Worm (Caenorhabditis elegans) whole organism, young adult: ENCODE results near the gene faah-3.

Experiments used
- B0019.2 ChIP-seq: fragments of 200-800 bp; sonication (Bioruptor generic); conservative IDR thresholded peaks from 2 replicates; pipeline ENCODE4 v1.3.6; 2022; ENCODE audit warnings: missing genetic modification reagents, missing genetic modification characterization, missing compliant biosample characterization
- B0035.1 ChIP-seq: sonication (generic microtip); optimal IDR thresholded peaks from 2 replicates; lab custom pipeline; 2016; ENCODE audit warnings: missing genetic modification characterization, mild to moderate bottlenecking, missing compliant biosample characterization, missing genotype, missing genetic modification reagents
- B0261.1 ChIP-seq: sonication (generic microtip); optimal IDR thresholded peaks from 2 replicates; lab custom pipeline; 2016; ENCODE audit warnings: mild to moderate bottlenecking, missing genetic modification characterization, moderate library complexity, missing compliant biosample characterization
- C17E4.6 ChIP-seq: fragments of 200-800 bp; sonication (Bioruptor generic); IDR thresholded peaks from 2 replicates; pipeline ENCODE4 v1.3.6; 2022; ENCODE audit warnings: missing genetic modification reagents, missing genetic modification characterization, missing compliant biosample characterization
- F23B12.7 ChIP-seq: sonication (generic microtip); optimal IDR thresholded peaks from 2 replicates; lab custom pipeline; 2017; ENCODE audit warnings: missing genetic modification characterization, mild to moderate bottlenecking, missing compliant biosample characterization, antibody characterized with exemption, moderate library complexity; ENCODE audit not compliant: insufficient read depth
- F49E8.2 ChIP-seq: sonication (generic microtip); optimal IDR thresholded peaks from 3 replicates; lab custom pipeline; 2017; ENCODE audit warnings: missing genetic modification characterization, mild to moderate bottlenecking, missing compliant biosample characterization, antibody characterized with exemption, moderate library complexity; ENCODE audit not compliant: insufficient read depth
- F52B5.7 ChIP-seq: sonication (generic microtip); optimal IDR thresholded peaks from 2 replicates; lab custom pipeline; 2016; ENCODE audit warnings: mild to moderate bottlenecking, missing genetic modification characterization, missing compliant biosample characterization
- K12H6.12 ChIP-seq: fragments of 200-800 bp; sonication (Bioruptor generic); optimal IDR thresholded peaks from 2 replicates; lab custom pipeline; 2018; ENCODE audit warnings: mild to moderate bottlenecking, missing genetic modification characterization, missing compliant biosample characterization
- T26A5.8 ChIP-seq: sonication (generic microtip); optimal IDR thresholded peaks from 2 replicates; lab custom pipeline; 2016; ENCODE audit warnings: missing genetic modification characterization, missing compliant biosample characterization
- Y53F4B.3 ChIP-seq: fragments of 200-800 bp; sonication (Bioruptor generic); IDR thresholded peaks from 2 replicates; pipeline ENCODE4 v1.3.6; 2022; ENCODE audit warnings: missing genetic modification reagents, missing genetic modification characterization, missing compliant biosample characterization
- Y53G8AR.9 ChIP-seq: fragments of 200-800 bp; sonication (Bioruptor generic); conservative IDR thresholded peaks from 2 replicates; pipeline ENCODE4 v1.3.6; 2022; ENCODE audit warnings: missing genetic modification reagents, missing genetic modification characterization, missing compliant biosample characterization
- Y56A3A.18 ChIP-seq: fragments of 200-800 bp; sonication (Bioruptor generic); IDR thresholded peaks from 2 replicates; pipeline ENCODE4 v1.3.6; 2022; ENCODE audit warnings: missing genetic modification reagents, missing genetic modification characterization, missing compliant biosample characterization
- Y95B8A.8 ChIP-seq: fragments of 200-800 bp; sonication (Bioruptor generic); IDR thresholded peaks from 2 replicates; pipeline ENCODE4 v1.3.6; 2022; ENCODE audit warnings: missing genetic modification reagents, missing genetic modification characterization, missing compliant biosample characterization
- ZK185.1 ChIP-seq: sonication (generic microtip); optimal IDR thresholded peaks from 2 replicates; lab custom pipeline; 2016; ENCODE audit warnings: mild to moderate bottlenecking, missing genetic modification characterization, missing compliant biosample characterization; ENCODE audit not compliant: poor library complexity, severe bottlenecking
- ama-1 ChIP-seq, 3 experiments: fragments of 150-350 bp in 1 of 3; sonication (generic microtip) in 2 of 3; optimal IDR thresholded peaks; 2 replicates each; lab custom pipeline; 2014 to 2018; ENCODE audit warnings: missing biosample characterization in 2 of 3, missing genetic modification characterization in 2 of 3, missing genetic modification reagents in 2 of 3
- aptf-2 ChIP-seq: fragments of 200-800 bp; sonication (Bioruptor generic); conservative IDR thresholded peaks from 2 replicates; pipeline ENCODE4 v1.3.6; 2022; ENCODE audit warnings: missing genetic modification reagents, missing genetic modification characterization, missing compliant biosample characterization
- attf-3 ChIP-seq: fragments of 200-800 bp; sonication (Bioruptor generic); conservative IDR thresholded peaks from 2 replicates; pipeline ENCODE4 v1.3.6; 2022; ENCODE audit warnings: missing genetic modification reagents, missing genetic modification characterization, missing compliant biosample characterization
- attf-5 ChIP-seq: fragments of 200-800 bp; sonication (Bioruptor generic); optimal IDR thresholded peaks from 2 replicates; lab custom pipeline; 2018; ENCODE audit warnings: mild to moderate bottlenecking, missing genetic modification characterization, missing compliant biosample characterization
- bed-1 ChIP-seq: fragments of 200-800 bp; sonication (Bioruptor generic); IDR thresholded peaks from 2 replicates; pipeline ENCODE4 v1.3.6; 2022; ENCODE audit warnings: missing genetic modification reagents, missing genetic modification characterization, missing compliant biosample characterization
- ccch-3 ChIP-seq: fragments of 200-800 bp; sonication (Bioruptor generic); optimal IDR thresholded peaks from 2 replicates; lab custom pipeline; 2018; ENCODE audit warnings: mild to moderate bottlenecking, missing genetic modification characterization, missing compliant biosample characterization
- ceh-100 ChIP-seq: fragments of 200-800 bp; sonication (Bioruptor generic); IDR thresholded peaks from 2 replicates; pipeline ENCODE4 v1.3.6; 2022; ENCODE audit warnings: missing genetic modification reagents, missing genetic modification characterization, missing compliant biosample characterization
- ceh-27 ChIP-seq: fragments of 200-800 bp; sonication (Bioruptor generic); optimal IDR thresholded peaks from 2 replicates; lab custom pipeline; 2018; ENCODE audit warnings: mild to moderate bottlenecking, missing genetic modification characterization, moderate library complexity, missing compliant biosample characterization
- ceh-40 ChIP-seq: fragments of 200-800 bp; sonication (Bioruptor generic); IDR thresholded peaks from 2 replicates; pipeline ENCODE4 v1.3.6; 2022; ENCODE audit warnings: missing genetic modification characterization, missing compliant biosample characterization
- dox-1 ChIP-seq: fragments of 200-800 bp; sonication (Bioruptor generic); IDR thresholded peaks from 2 replicates; pipeline ENCODE4 v1.3.6; 2022; ENCODE audit warnings: missing genetic modification reagents, missing genetic modification characterization, missing compliant biosample characterization
- egl-44 ChIP-seq: fragments of 200-800 bp; sonication (Bioruptor generic); IDR thresholded peaks from 2 replicates; pipeline ENCODE4 v1.3.6; 2022; ENCODE audit warnings: missing genetic modification reagents, missing genetic modification characterization, missing compliant biosample characterization
- egrh-3 ChIP-seq: fragments of 200-800 bp; sonication (Bioruptor generic); IDR thresholded peaks from 2 replicates; pipeline ENCODE4 v1.3.6; 2022; ENCODE audit warnings: missing genetic modification reagents, missing genetic modification characterization, missing compliant biosample characterization
- fkh-3 ChIP-seq: sonication (generic microtip); optimal IDR thresholded peaks from 2 replicates; lab custom pipeline; 2016; ENCODE audit warnings: mild to moderate bottlenecking, missing genetic modification characterization, missing compliant biosample characterization
- gei-17 ChIP-seq: fragments of 200-800 bp; sonication (Bioruptor generic); optimal IDR thresholded peaks from 2 replicates; lab custom pipeline; 2018; ENCODE audit warnings: mild to moderate bottlenecking, missing genetic modification characterization, missing compliant biosample characterization
- hlh-12 ChIP-seq: sonication (generic microtip); optimal IDR thresholded peaks from 2 replicates; lab custom pipeline; 2016; ENCODE audit warnings: missing genetic modification characterization, missing compliant biosample characterization
- hlh-26 ChIP-seq: fragments of 200-800 bp; sonication (Bioruptor generic); conservative IDR thresholded peaks from 2 replicates; pipeline ENCODE4 v1.3.6; 2022; ENCODE audit warnings: missing genetic modification reagents, missing genetic modification characterization, missing compliant biosample characterization
- let-526 ChIP-seq: fragments of 200-800 bp; sonication (Bioruptor generic); IDR thresholded peaks from 2 replicates; pipeline ENCODE4 v1.3.6; 2022; ENCODE audit warnings: missing genetic modification reagents, missing genetic modification characterization, missing compliant biosample characterization
- lin-26 ChIP-seq: fragments of 200-800 bp; sonication (Bioruptor generic); IDR thresholded peaks from 2 replicates; pipeline ENCODE4 v1.3.6; 2022; ENCODE audit warnings: missing genetic modification reagents, missing genetic modification characterization, missing compliant biosample characterization
- lin-40 ChIP-seq: sonication (generic microtip); optimal IDR thresholded peaks from 2 replicates; lab custom pipeline; 2016; ENCODE audit warnings: missing genetic modification characterization, mild to moderate bottlenecking, missing compliant biosample characterization, missing genotype, missing genetic modification reagents
- lsl-1 ChIP-seq: fragments of 200-800 bp; sonication (Bioruptor generic); optimal IDR thresholded peaks from 2 replicates; lab custom pipeline; 2018; ENCODE audit warnings: mild to moderate bottlenecking, missing genetic modification characterization, moderate library complexity, missing compliant biosample characterization
- madf-10 ChIP-seq: sonication (generic microtip); optimal IDR thresholded peaks from 2 replicates; lab custom pipeline; 2016; ENCODE audit warnings: mild to moderate bottlenecking, missing genetic modification characterization, missing compliant biosample characterization
- madf-6 ChIP-seq: fragments of 200-800 bp; sonication (Bioruptor generic); IDR thresholded peaks from 2 replicates; pipeline ENCODE4 v1.3.6; 2022; ENCODE audit warnings: missing genetic modification reagents, missing genetic modification characterization, missing compliant biosample characterization
- mel-28 ChIP-seq: sonication (generic microtip); optimal IDR thresholded peaks from 2 replicates; lab custom pipeline; 2016; ENCODE audit warnings: borderline replicate concordance, mild to moderate bottlenecking, missing genetic modification characterization, missing compliant biosample characterization
- rec-8 ChIP-seq, 2 experiments: sonication (generic microtip); optimal IDR thresholded peaks; 2 replicates each; lab custom pipeline; 2016; ENCODE audit warnings: mild to moderate bottlenecking in 2 of 2, missing genetic modification characterization in 2 of 2, missing genetic modification reagents in 2 of 2, missing genotype in 2 of 2, missing biosample characterization in 1 of 2, missing compliant biosample characterization in 1 of 2, moderate library complexity in 1 of 2
- repo-1 ChIP-seq: sonication (generic microtip); optimal IDR thresholded peaks from 2 replicates; lab custom pipeline; 2017; ENCODE audit warnings: mild to moderate bottlenecking, missing genetic modification characterization, missing compliant biosample characterization
- sdz-38 ChIP-seq: sonication (generic microtip); optimal IDR thresholded peaks from 2 replicates; lab custom pipeline; 2016; ENCODE audit warnings: missing genotype, missing genetic modification characterization, missing compliant biosample characterization
- snpc-3.4 ChIP-seq: sonication (generic microtip); optimal IDR thresholded peaks from 2 replicates; lab custom pipeline; 2017; ENCODE audit warnings: missing genetic modification characterization, mild to moderate bottlenecking, missing compliant biosample characterization, antibody characterized with exemption, moderate library complexity, missing genotype, missing genetic modification reagents
- snpc-4 ChIP-seq, 5 experiments: fragments of 150-350 bp in 1 of 5; sonication (generic microtip) in 4 of 5; optimal IDR thresholded peaks; 2 replicates each; lab custom pipeline; 2014 to 2018; ENCODE audit warnings: missing genetic modification characterization in 5 of 5, missing biosample characterization in 3 of 5, antibody characterized with exemption in 2 of 5, mild to moderate bottlenecking in 2 of 5, missing compliant biosample characterization in 2 of 5, missing genotype in 2 of 5, moderate library complexity in 2 of 5, missing genetic modification reagents in 1 of 5
- somi-1 ChIP-seq: fragments of 200-800 bp; sonication (Bioruptor generic); optimal IDR thresholded peaks from 2 replicates; lab custom pipeline; 2018; ENCODE audit warnings: mild to moderate bottlenecking, missing genetic modification characterization, missing compliant biosample characterization
- unc-62 ChIP-seq: fragments of 150-350 bp; optimal IDR thresholded peaks from 2 replicates; lab custom pipeline; 2014; ENCODE audit warnings: missing biosample characterization, missing genetic modification reagents, missing genetic modification characterization
- ztf-26 ChIP-seq: sonication (generic microtip); optimal IDR thresholded peaks from 2 replicates; lab custom pipeline; 2017; ENCODE audit warnings: missing genetic modification characterization, missing compliant biosample characterization
- ztf-28 ChIP-seq: fragments of 200-800 bp; sonication (Bioruptor generic); IDR thresholded peaks from 2 replicates; pipeline ENCODE4 v1.3.6; 2022; ENCODE audit warnings: missing genetic modification reagents, missing genetic modification characterization, missing compliant biosample characterization

The faah-3 gene

ce11 chrIV:991181-991642 lies 45.8 kb upstream of the faah-3 start (continued):
- no peak for TF ChIP-seq ceh-27 (GFP tag; lab: Kevin White, UChicago)
- no peak for TF ChIP-seq lin-40
- TF ChIP-seq bed-1: 0 out of 2 replicates have a peak, but pooled peaks have one; percentile 54
- TF ChIP-seq ZK185.1 (tag; lab: Kevin White, UChicago): no peak
- TF ChIP-seq fkh-3 (tag; lab: Kevin White, UChicago): no peak
- peak; percentile 11 for TF ChIP-seq mel-28 (tag; lab: Kevin White, UChicago)
- peak; percentile 85 for TF ChIP-seq ama-1 (optimal IDR thresholded peaks at IDR 0.05; lab: Kevin White, UChicago)
- peak in 1 of 2 experiments; percentile 91 for TF ChIP-seq ama-1 (GFP tag; optimal IDR thresholded peaks at IDR 0.05; lab: Kevin White, UChicago)
- peak; percentile 53 for TF ChIP-seq F23B12.7
- peak; percentile 76 for TF ChIP-seq B0019.2
- no peak for TF ChIP-seq hlh-26
- peak; percentile 75 for TF ChIP-seq attf-3 (GFP tag; lab: Robert Waterston, UW)
- TF ChIP-seq B0035.1 (tag; lab: Kevin White, UChicago): no peak
- peak; percentile 4 for TF ChIP-seq attf-5 (GFP tag; lab: Kevin White, UChicago)
- no peak for TF ChIP-seq madf-10 (tag; lab: Kevin White, UChicago)
- peak; percentile 37 for TF ChIP-seq K12H6.12 (tag; lab: Kevin White, UChicago)
- TF ChIP-seq aptf-2 (GFP tag; lab: Robert Waterston, UW): peak; percentile 87
- TF ChIP-seq T26A5.8 (tag; lab: Kevin White, UChicago): peak; percentile 66
- TF ChIP-seq lin-26 (GFP tag; lab: Robert Waterston, UW): peak; percentile 93
- peak; percentile 90 for TF ChIP-seq F52B5.7 (tag; lab: Kevin White, UChicago)
- TF ChIP-seq repo-1 (tag; lab: Kevin White, UChicago): peak; percentile 69
- TF ChIP-seq ccch-3 (GFP tag; lab: Kevin White, UChicago): no peak
- no peak; the same call in 1 of the 2 replicates for TF ChIP-seq Y56A3A.18 (GFP tag; lab: Robert Waterston, UW)
- peak; percentile 35; the same call in 1 of the 2 replicates for TF ChIP-seq egrh-3 (GFP tag; lab: Robert Waterston, UW)
- TF ChIP-seq egl-44: peak; percentile 64; the same call in 1 of the 2 replicates
- peak; percentile 89 for TF ChIP-seq madf-6
- TF ChIP-seq ceh-100: peak; percentile 72
- TF ChIP-seq hlh-12 (tag; lab: Kevin White, UChicago): peak; percentile 6
- TF ChIP-seq lsl-1 (GFP tag; lab: Kevin White, UChicago): peak; percentile 85
- no peak for TF ChIP-seq ztf-26 (tag; lab: Kevin White, UChicago)
- TF ChIP-seq gei-17 (GFP tag; lab: Kevin White, UChicago): no peak
- peak; percentile 92 for TF ChIP-seq ztf-28 (GFP tag; lab: Robert Waterston, UW)
- peak; percentile 98 for TF ChIP-seq F49E8.2
- peak; percentile 24 for TF ChIP-seq B0261.1 (tag; lab: Kevin White, UChicago)
- TF ChIP-seq snpc-4 (GFP tag; optimal IDR thresholded peaks at IDR 0.05; lab: Kevin White, UChicago): peak; percentile 97
- TF ChIP-seq snpc-4 (tag; optimal IDR thresholded peaks at IDR 0.05; lab: Kevin White, UChicago): peak; percentile 97 to 99 (median 98)
- TF ChIP-seq unc-62 (GFP tag; lab: Kevin White, UChicago): no peak
- TF ChIP-seq C17E4.6 (GFP tag; lab: Robert Waterston, UW): peak; percentile 84
- TF ChIP-seq Y53G8AR.9: peak; percentile 41; the same call in 1 of the 2 replicates
- peak; percentile 50 for TF ChIP-seq somi-1 (GFP tag; lab: Kevin White, UChicago)
- TF ChIP-seq ceh-40 (GFP tag; lab: Robert Waterston, UW): no peak
- no peak for TF ChIP-seq sdz-38 (tag; lab: Kevin White, UChicago)
- peak; percentile 97 for TF ChIP-seq dox-1
- TF ChIP-seq Y53F4B.3 (GFP tag; lab: Robert Waterston, UW): peak; percentile 82
- peak; percentile 87 for TF ChIP-seq Y95B8A.8 (GFP tag; lab: Robert Waterston, UW)
- TF ChIP-seq snpc-3.4: peak; percentile 98
- no peak for TF ChIP-seq let-526 (GFP tag; lab: Robert Waterston, UW)
- peak; percentile 20 to 80 for TF ChIP-seq rec-8 (tag; optimal IDR thresholded peaks at IDR 0.05; lab: Kevin White, UChicago)
